Fruit fly (Drosophila melanogaster) Kc167 (cell line): ENCODE measurements around the gene CG13994.

Experiments used
- insv ChIP-seq: fragments of >200 bp; optimal IDR thresholded peaks from 3 replicates; lab custom pipeline; 2018; ENCODE audit warnings: missing external identifiers
- psq ChIP-seq: fragments of >200 bp; optimal IDR thresholded peaks from 2 replicates; lab custom pipeline; 2017; ENCODE audit warnings: missing external identifiers

- TF ChIP-seq insv (lab: Kevin White, UChicago): no peak
- TF ChIP-seq psq (lab: Kevin White, UChicago): no peak
These were observed 20.3 kb downstream of the CG13994 start for dm6 chr2L:6082936-6083627.
